Worm (Caenorhabditis elegans) whole organism, L1 larva: ENCODE data around the gene srj-7.

Experiments
- F16B12.6 ChIP-seq: fragments of 150-350 bp; optimal IDR thresholded peaks from 2 replicates; lab custom pipeline; 2014; ENCODE audit warnings: missing biosample characterization, missing genetic modification characterization
- ces-1 ChIP-seq: fragments of 150-350 bp; optimal IDR thresholded peaks from 2 replicates; lab custom pipeline; 2014; ENCODE audit warnings: missing biosample characterization, missing genetic modification reagents, missing genetic modification characterization
- elt-3 ChIP-seq, 6 experiments: fragments of 150-350 bp in 1 of 6; sonication (generic microtip); optimal IDR thresholded peaks; 2 replicates each; lab custom pipeline; 2017 to 2018; ENCODE audit warnings: missing biosample characterization in 6 of 6, missing genetic modification characterization in 6 of 6, inconsistent platforms in 1 of 6
- tbx-2 ChIP-seq: sonication (generic microtip); optimal IDR thresholded peaks from 2 replicates; lab custom pipeline; 2016; ENCODE audit warnings: missing genetic modification characterization, missing compliant biosample characterization
- unc-62 ChIP-seq: fragments of 150-350 bp; optimal IDR thresholded peaks from 2 replicates; lab custom pipeline; 2014; ENCODE audit warnings: missing biosample characterization, missing genetic modification reagents, missing genetic modification characterization

- TF ChIP-seq elt-3 (tag; optimal IDR thresholded peaks at IDR 0.05; lab: Kevin White, UChicago), result no peak
- TF ChIP-seq unc-62 (GFP tag; lab: Kevin White, UChicago), result no peak
- TF ChIP-seq ces-1 (GFP tag; lab: Kevin White, UChicago), result no peak
- TF ChIP-seq tbx-2, result no peak
- no peak for TF ChIP-seq F16B12.6 (tag; lab: Kevin White, UChicago)
These were observed 26.2 kb upstream of the srj-7 start for ce11 chrV:3218604-3219003.
